Fruit fly (Drosophila melanogaster): ENCODE measurements around the gene CG43168.

dm6 chr3L:6304859-6305258 lies 29.3 kb downstream of the CG43168 start:
- no peak for TF ChIP-seq Myc (optimal IDR thresholded peaks at IDR 0.05)
- no peak for TF ChIP-seq psq (optimal IDR thresholded peaks at IDR 0.05)

Measured in Kc167 (cell line).